Worm (Caenorhabditis elegans) whole organism, L4/young adult: ENCODE data around the gene mrps-18.C.

Source experiments
- W03F9.2 ChIP-seq: fragments of 150-350 bp; optimal IDR thresholded peaks from 2 replicates; lab custom pipeline; 2014; ENCODE audit warnings: missing biosample characterization, missing genetic modification characterization
- dao-5 ChIP-seq: sonication (generic microtip); optimal IDR thresholded peaks from 2 replicates; lab custom pipeline; 2016; ENCODE audit warnings: missing genotype, missing genetic modification characterization, moderate library complexity, missing compliant biosample characterization
- him-1 ChIP-seq: sonication (generic microtip); optimal IDR thresholded peaks from 2 replicates; lab custom pipeline; 2016; ENCODE audit warnings: missing genotype, missing genetic modification reagents, missing genetic modification characterization, missing compliant biosample characterization

ce11 chrII:6750929-6751328 is 14.9 kb downstream of the mrps-18.C start, which contains the start of gene F41G3.20:
- no peak for TF ChIP-seq dao-5 (tag; lab: Kevin White, UChicago)
- no peak for TF ChIP-seq him-1 (tag; lab: Kevin White, UChicago)
- TF ChIP-seq W03F9.2 (tag; lab: Kevin White, UChicago), result no peak
